Fruit fly (Drosophila melanogaster) ovary, adult (tissue): ENCODE results near the gene CG45764.
"Not testable (repeated sequence)": the region's sequence is repeated elsewhere in the genome, so short reads cannot be mapped to it uniquely, and the experiment has no call there.

Experiments used
- CG17801 ChIP-seq: fragments of 200-800 bp; optimal IDR thresholded peaks from 2 replicates; lab custom pipeline; 2019; ENCODE audit warnings: missing biosample characterization, mild to moderate bottlenecking, missing genetic modification characterization, moderate library complexity; ENCODE audit not compliant: partially characterized antibody

Gene CG45764

DNA sequence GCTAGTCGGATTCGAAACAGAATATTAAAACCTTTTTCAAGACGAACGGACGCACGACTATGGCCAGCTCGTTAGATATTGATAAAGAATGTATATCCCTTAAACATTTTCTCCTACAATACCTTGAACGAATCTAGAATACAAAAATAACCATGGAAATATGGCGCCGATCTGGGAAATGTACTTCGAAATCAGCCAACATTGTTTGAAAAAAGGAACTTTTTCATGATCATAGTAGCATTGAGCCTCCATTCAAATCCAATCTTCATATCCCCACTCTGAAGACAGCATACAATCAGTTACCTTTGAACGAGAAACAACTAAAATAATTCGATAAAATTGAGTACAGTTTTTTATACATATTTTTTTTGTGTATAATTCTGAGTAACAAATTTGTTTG lies at the start of gene CG45764:
Gene CG45764, plus strand, starts transcription at position 301 of the 400 bp plus-strand sequence.
- not testable (repeated sequence) for TF ChIP-seq CG17801 (GFP tag; lab: Kevin White, UChicago)

DNA sequence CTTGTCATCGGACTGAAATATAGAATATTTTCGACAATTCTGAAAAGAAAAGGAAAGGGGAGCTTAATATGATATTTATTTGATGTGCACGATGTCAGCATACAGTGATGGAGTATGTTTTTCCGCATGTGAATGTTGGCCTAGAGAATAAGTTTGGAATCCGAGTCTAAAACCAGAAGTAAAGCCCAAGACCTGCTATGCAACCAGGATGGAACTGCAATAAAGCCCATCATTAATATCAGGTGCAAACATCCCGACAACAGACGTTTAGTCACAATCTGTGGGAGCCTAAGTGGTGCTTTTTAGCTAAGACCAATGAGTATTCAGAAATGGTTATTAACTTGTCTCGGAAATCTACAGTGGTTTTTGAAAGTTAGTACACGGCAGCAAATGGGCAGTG lies 35.8 kb upstream of the CG45764 start, which contains the start of gene CG46192:
Gene CG46192, minus strand, starts transcription at position 101 of the 400 bp plus-strand sequence.
- not testable (repeated sequence) for TF ChIP-seq CG17801 (GFP tag; lab: Kevin White, UChicago)

- TF ChIP-seq CG17801 (GFP tag; lab: Kevin White, UChicago) = not testable (repeated sequence)
These were observed 26.1 kb upstream of the CG45764 start, which contains the start of gene CG46193 for dm6 chrY:3262880-3263279. TSS of gene CG46193 (plus strand) at chrY:3263180.

- TF ChIP-seq CG17801 (GFP tag; lab: Kevin White, UChicago) = not testable (repeated sequence)
These were observed 4.4 kb upstream of the CG45764 start, which contains the start of gene Mst77Y-4 for dm6 chrY:3284639-3285038. TSS of gene Mst77Y-4 (plus strand) at chrY:3284939.
